Worm (Caenorhabditis elegans) whole organism, mixed stage, embryonic: ENCODE results near the gene inft-2.

Source experiments
- elt-3 ChIP-seq: fragments of 150-350 bp; optimal IDR thresholded peaks from 2 replicates; lab custom pipeline; 2014; ENCODE audit warnings: missing biosample characterization, missing genetic modification characterization
- nhr-237 ChIP-seq: fragments of 150-350 bp; optimal IDR thresholded peaks from 2 replicates; lab custom pipeline; 2014; ENCODE audit warnings: missing biosample characterization, missing genetic modification characterization
- nhr-28 ChIP-seq: fragments of 150-350 bp; optimal IDR thresholded peaks from 2 replicates; lab custom pipeline; 2014; ENCODE audit warnings: missing biosample characterization, missing genetic modification characterization
- unc-62 ChIP-seq: fragments of 150-350 bp; optimal IDR thresholded peaks from 2 replicates; lab custom pipeline; 2014; ENCODE audit warnings: missing biosample characterization, missing genetic modification reagents, missing genetic modification characterization

ce11 chrV:13004374-13004773 is 2.3 kb downstream of the inft-2 start:
- TF ChIP-seq nhr-28 (tag; lab: Kevin White, UChicago), result no peak
- no peak for TF ChIP-seq elt-3
- TF ChIP-seq nhr-237 (tag; lab: Kevin White, UChicago), result no peak
- TF ChIP-seq unc-62 (GFP tag; lab: Kevin White, UChicago), result no peak
